Worm (Caenorhabditis elegans) whole organism, L4 larva: ENCODE data around the gene F40F8.1.
A peak's percentile ranks its signal among the peaks of the same experiment; 100 is the strongest.

Source experiments
- F10B5.3 ChIP-seq: sonication (generic microtip); optimal IDR thresholded peaks from 2 replicates; lab custom pipeline; 2016; ENCODE audit warnings: mild to moderate bottlenecking, missing genetic modification characterization, missing compliant biosample characterization
- F26F4.8 ChIP-seq: fragments of 200-800 bp; sonication (Bioruptor generic); conservative IDR thresholded peaks from 2 replicates; pipeline ENCODE4 v1.3.6; 2022; ENCODE audit warnings: missing genetic modification characterization, missing compliant biosample characterization
- F44E2.7 ChIP-seq: fragments of 200-800 bp; sonication (Bioruptor generic); IDR thresholded peaks from 2 replicates; pipeline ENCODE4 v2.1.2; 2022; ENCODE audit warnings: missing genetic modification characterization, missing compliant biosample characterization
- T26A8.4 ChIP-seq: fragments of 200-800 bp; sonication (Bioruptor generic); IDR thresholded peaks from 2 replicates; pipeline ENCODE4 v1.3.6; 2022; ENCODE audit warnings: missing genetic modification characterization, missing compliant biosample characterization
- Y75B8A.6 ChIP-seq: fragments of 200-800 bp; sonication (Bioruptor generic); IDR thresholded peaks from 2 replicates; pipeline ENCODE4 v1.3.6; 2022; ENCODE audit warnings: missing genetic modification reagents, missing genetic modification characterization, missing compliant biosample characterization
- ZK546.5 ChIP-seq, 2 experiments: sonication (generic microtip); optimal IDR thresholded peaks; 2 replicates each; lab custom pipeline; 2017; ENCODE audit warnings: missing biosample characterization in 2 of 2, missing genetic modification characterization in 2 of 2
- aha-1 ChIP-seq: fragments of 150-350 bp; peaks from one replicate; lab custom pipeline; 2014; ENCODE audit warnings: missing biosample characterization, missing genetic modification characterization
- aly-2 ChIP-seq: sonication (generic microtip); optimal IDR thresholded peaks from 2 replicates; lab custom pipeline; 2018; ENCODE audit warnings: missing biosample characterization, missing genetic modification characterization
- ceh-28 ChIP-seq: fragments of 150-350 bp; optimal IDR thresholded peaks from 2 replicates; lab custom pipeline; 2014; ENCODE audit warnings: missing biosample characterization, missing genetic modification reagents, missing genetic modification characterization
- ceh-62 ChIP-seq: sonication (generic microtip); optimal IDR thresholded peaks from 2 replicates; lab custom pipeline; 2017; ENCODE audit warnings: missing biosample characterization, missing genetic modification characterization
- ces-1 ChIP-seq: fragments of 150-350 bp; sonication (generic microtip); optimal IDR thresholded peaks from 4 replicates; lab custom pipeline; 2014; ENCODE audit warnings: missing biosample characterization, missing genetic modification reagents, missing genetic modification characterization
- daf-12 ChIP-seq: fragments of 150-350 bp; optimal IDR thresholded peaks from 2 replicates; lab custom pipeline; 2014; ENCODE audit warnings: missing biosample characterization, missing genetic modification reagents, missing genetic modification characterization
- daf-8 ChIP-seq: fragments of 200-800 bp; sonication (Bioruptor generic); IDR thresholded peaks from 2 replicates; pipeline ENCODE4 v1.3.6; 2022; ENCODE audit warnings: missing genetic modification characterization, missing compliant biosample characterization
- dmd-9 ChIP-seq: fragments of 200-800 bp; sonication (Bioruptor generic); IDR thresholded peaks from 2 replicates; pipeline ENCODE4 v1.3.6; 2022; ENCODE audit warnings: missing genetic modification reagents, missing genetic modification characterization, missing compliant biosample characterization
- dve-1 ChIP-seq: sonication (generic microtip); optimal IDR thresholded peaks from 2 replicates; lab custom pipeline; 2017; ENCODE audit warnings: antibody characterized with exemption, mild to moderate bottlenecking, missing genetic modification characterization, missing compliant biosample characterization; ENCODE audit not compliant: insufficient read depth
- egl-43 ChIP-seq: fragments of 200-800 bp; sonication (Bioruptor generic); IDR thresholded peaks from 2 replicates; pipeline ENCODE4 v1.3.6; 2022; ENCODE audit warnings: missing genetic modification reagents, missing genetic modification characterization, missing compliant biosample characterization
- fkh-10 ChIP-seq: fragments of 150-350 bp; optimal IDR thresholded peaks from 2 replicates; lab custom pipeline; 2014; ENCODE audit warnings: missing biosample characterization, missing genetic modification reagents, missing genetic modification characterization
- gei-8 ChIP-seq: fragments of 200-800 bp; sonication (Bioruptor generic); optimal IDR thresholded peaks from 2 replicates; lab custom pipeline; 2018; ENCODE audit warnings: mild to moderate bottlenecking, missing genetic modification characterization, missing compliant biosample characterization
- hlh-30 ChIP-seq: sonication (generic microtip); optimal IDR thresholded peaks from 2 replicates; lab custom pipeline; 2017; ENCODE audit warnings: antibody characterized with exemption, mild to moderate bottlenecking, missing genetic modification characterization, missing compliant biosample characterization; ENCODE audit not compliant: insufficient read depth
- hmg-1.1 ChIP-seq: fragments of 200-800 bp; sonication (Bioruptor generic); IDR thresholded peaks from 2 replicates; pipeline ENCODE4 v1.3.6; 2022; ENCODE audit warnings: missing genetic modification reagents, missing genetic modification characterization, missing compliant biosample characterization
- jun-1 ChIP-seq: fragments of 150-350 bp; optimal IDR thresholded peaks from 2 replicates; lab custom pipeline; 2014; ENCODE audit warnings: missing biosample characterization, missing genetic modification reagents, missing genetic modification characterization
- lin-1 ChIP-seq: fragments of 200-800 bp; sonication (Bioruptor generic); IDR thresholded peaks from 2 replicates; pipeline ENCODE4 v1.3.6; 2022; ENCODE audit warnings: missing genetic modification reagents, missing genetic modification characterization, missing compliant biosample characterization
- lin-15B ChIP-seq: fragments of 150-350 bp; sonication (generic microtip); optimal IDR thresholded peaks from 3 replicates; lab custom pipeline; 2014; ENCODE audit warnings: missing biosample characterization, missing genetic modification characterization
- lin-29 ChIP-seq: fragments of 200-800 bp; sonication (Bioruptor generic); IDR thresholded peaks from 2 replicates; pipeline ENCODE4 v1.3.6; 2022; ENCODE audit warnings: missing genetic modification reagents, missing genetic modification characterization, missing compliant biosample characterization
- lin-38 ChIP-seq: fragments of 200-800 bp; sonication (Bioruptor generic); IDR thresholded peaks from 2 replicates; pipeline ENCODE4 v1.3.6; 2022; ENCODE audit warnings: missing genetic modification reagents, missing genetic modification characterization, missing compliant biosample characterization
- lin-39 ChIP-seq: fragments of 150-350 bp; optimal IDR thresholded peaks from 2 replicates; lab custom pipeline; 2014; ENCODE audit warnings: missing biosample characterization, missing genetic modification reagents, missing genetic modification characterization
- lir-3 ChIP-seq: sonication (generic microtip); optimal IDR thresholded peaks from 2 replicates; lab custom pipeline; 2016; ENCODE audit warnings: mild to moderate bottlenecking, missing genetic modification characterization, missing compliant biosample characterization
- mdl-1 ChIP-seq, 2 experiments: fragments of 150-350 bp in 1 of 2; sonication (generic microtip) in 1 of 2; optimal IDR thresholded peaks; 2 replicates each; lab custom pipeline; 2014 to 2017; ENCODE audit warnings: missing biosample characterization in 2 of 2, missing genetic modification characterization in 2 of 2
- mdt-29 ChIP-seq: fragments of 200-800 bp; sonication (Bioruptor generic); IDR thresholded peaks from 2 replicates; pipeline ENCODE4 v1.3.6; 2022; ENCODE audit warnings: missing genetic modification reagents, missing genetic modification characterization, missing compliant biosample characterization
- mep-1 ChIP-seq: fragments of 150-350 bp; sonication (generic microtip); optimal IDR thresholded peaks from 3 replicates; lab custom pipeline; 2014; ENCODE audit warnings: missing biosample characterization, missing genetic modification characterization
- mxl-2 ChIP-seq: fragments of 200-800 bp; sonication (Bioruptor generic); conservative IDR thresholded peaks from 2 replicates; pipeline ENCODE4 v1.3.6; 2022; ENCODE audit warnings: missing genetic modification reagents, missing genetic modification characterization, missing compliant biosample characterization
- mxl-3 ChIP-seq: fragments of 200-800 bp; sonication (Bioruptor generic); optimal IDR thresholded peaks from 2 replicates; lab custom pipeline; 2018; ENCODE audit warnings: mild to moderate bottlenecking, missing genetic modification characterization, missing compliant biosample characterization
- nhr-102 ChIP-seq: sonication (generic microtip); optimal IDR thresholded peaks from 2 replicates; lab custom pipeline; 2016; ENCODE audit warnings: mild to moderate bottlenecking, missing genetic modification characterization, moderate library complexity, missing compliant biosample characterization
- nhr-41 ChIP-seq: fragments of 200-800 bp; sonication (Bioruptor generic); IDR thresholded peaks from 2 replicates; pipeline ENCODE4 v1.3.6; 2022; ENCODE audit warnings: missing genetic modification reagents, missing genetic modification characterization, missing compliant biosample characterization
- nhr-48 ChIP-seq: sonication (generic microtip); optimal IDR thresholded peaks from 2 replicates; lab custom pipeline; 2016; ENCODE audit warnings: mild to moderate bottlenecking, missing genetic modification characterization, missing compliant biosample characterization
- nhr-77 ChIP-seq: fragments of 150-350 bp; optimal IDR thresholded peaks from 2 replicates; lab custom pipeline; 2014; ENCODE audit warnings: missing biosample characterization, missing genetic modification characterization
- pha-4 ChIP-seq, 2 experiments: fragments of 150-350 bp in 1 of 2; fragments of 200-800 bp in 1 of 2; sonication (Bioruptor generic) in 1 of 2; IDR thresholded peaks in 1 of 2; optimal IDR thresholded peaks in 1 of 2; 2 replicates each; pipeline versions ENCODE4 v1.3.6 to Lab custom; 2014 to 2022; ENCODE audit warnings: missing genetic modification characterization in 2 of 2, missing genetic modification reagents in 2 of 2, missing biosample characterization in 1 of 2, missing compliant biosample characterization in 1 of 2
- php-3 ChIP-seq: fragments of 200-800 bp; sonication (Bioruptor generic); IDR thresholded peaks from 2 replicates; pipeline ENCODE4 v1.3.6; 2022; ENCODE audit warnings: missing genetic modification reagents, missing genetic modification characterization, missing compliant biosample characterization
- saeg-2 ChIP-seq: fragments of 200-800 bp; sonication (Bioruptor generic); IDR thresholded peaks from 2 replicates; pipeline ENCODE4 v1.3.6; 2022; ENCODE audit warnings: missing genetic modification reagents, missing genetic modification characterization, missing compliant biosample characterization
- set-16 ChIP-seq: fragments of 200-800 bp; sonication (Bioruptor generic); IDR thresholded peaks from 2 replicates; pipeline ENCODE4 v1.3.6; 2022; ENCODE audit warnings: missing genetic modification reagents, missing genetic modification characterization, missing compliant biosample characterization
- snpc-1.2 ChIP-seq: fragments of 200-800 bp; sonication (Bioruptor generic); IDR thresholded peaks from 2 replicates; pipeline ENCODE4 v1.3.6; 2022; ENCODE audit warnings: missing genetic modification reagents, missing genetic modification characterization, missing compliant biosample characterization
- tra-1 ChIP-seq: fragments of 200-800 bp; sonication (Bioruptor generic); IDR thresholded peaks from 2 replicates; pipeline ENCODE4 v1.3.6; 2022; ENCODE audit warnings: missing genetic modification reagents, missing genetic modification characterization, missing compliant biosample characterization
- unc-62 ChIP-seq, 3 experiments: fragments of 150-350 bp in 1 of 3; sonication (generic microtip); optimal IDR thresholded peaks in 2 of 3; peaks in 1 of 3; 1 replicate in 1 of 3; 2 replicates in 2 of 3; lab custom pipeline; 2014 to 2017; ENCODE audit warnings: missing biosample characterization in 3 of 3, missing genetic modification characterization in 3 of 3, missing genetic modification reagents in 3 of 3, missing genotype in 1 of 3
- vab-7 ChIP-seq: fragments of 200-800 bp; sonication (Bioruptor generic); IDR thresholded peaks from 2 replicates; pipeline ENCODE4 v1.3.6; 2022; ENCODE audit warnings: missing genetic modification reagents, missing genetic modification characterization, missing compliant biosample characterization
- zfp-2 ChIP-seq: sonication (generic microtip); optimal IDR thresholded peaks from 2 replicates; lab custom pipeline; 2016; ENCODE audit warnings: mild to moderate bottlenecking, missing genetic modification characterization, missing compliant biosample characterization
- zip-2 ChIP-seq: fragments of 150-350 bp; optimal IDR thresholded peaks from 2 replicates; lab custom pipeline; 2014; ENCODE audit warnings: missing biosample characterization, missing genetic modification characterization

F40F8.1 gene

ce11 chrII:11142571-11142970 is 15.1 kb downstream of the F40F8.1 start, which contains the start of gene arrd-6:
Gene arrd-6, plus strand, starts transcription at chrII:11142739.
- no peak for TF ChIP-seq set-16 (GFP tag; lab: Robert Waterston, UW)
- peak; percentile 56 for TF ChIP-seq aha-1
- peak; percentile 2 for TF ChIP-seq hlh-30 (tag; lab: Kevin White, UChicago)
- no peak for TF ChIP-seq mxl-2
- no peak for TF ChIP-seq lir-3
- TF ChIP-seq mdl-1 (tag; optimal IDR thresholded peaks at IDR 0.05; lab: Kevin White, UChicago), result peak in 1 of 2 experiments; percentile 11
- 0 out of 2 replicates have a peak, but pooled peaks have one; percentile 34 for TF ChIP-seq vab-7 (GFP tag; lab: Robert Waterston, UW)
- TF ChIP-seq unc-62 (GFP tag; optimal IDR thresholded peaks at IDR 0.05 in 1 of 2; lab: Kevin White, UChicago), result peak in 1 of 2 experiments; percentile 98
- no peak for TF ChIP-seq unc-62 (tag; optimal IDR thresholded peaks at IDR 0.05; lab: Kevin White, UChicago)
- no peak for TF ChIP-seq Y75B8A.6 (GFP tag; lab: Robert Waterston, UW)

- TF ChIP-seq aly-2 (tag; lab: Kevin White, UChicago) (no peak), daf-8 (GFP tag; lab: Robert Waterston, UW) (0 out of 2 replicates have a peak, but pooled peaks have one; percentile 65), Y75B8A.6 (GFP tag; lab: Robert Waterston, UW) (peak; percentile 23; the same call in 1 of the 2 replicates), lin-39 (tag; lab: Kevin White, UChicago) (no peak), nhr-77 (tag; lab: Kevin White, UChicago) (peak; percentile 98), lin-29 (GFP tag; lab: Robert Waterston, UW) (no peak), zfp-2 (tag; lab: Kevin White, UChicago) (no peak), saeg-2 (GFP tag; lab: Robert Waterston, UW) (peak; percentile 80), daf-12 (no peak), lin-38 (GFP tag; lab: Robert Waterston, UW) (peak; percentile 73), php-3 (peak; percentile 86), F26F4.8 (GFP tag; lab: Robert Waterston, UW) (0 out of 2 replicates have a peak, but pooled peaks have one; percentile 40), mxl-3 (no peak), T26A8.4 (GFP tag; lab: Robert Waterston, UW) (peak; percentile 91), jun-1 (peak; percentile 43), egl-43 (GFP tag; lab: Robert Waterston, UW) (peak; percentile 75), F10B5.3 (tag; lab: Kevin White, UChicago) (no peak), F44E2.7 (GFP tag; lab: Robert Waterston, UW) (no peak), ZK546.5 (tag; optimal IDR thresholded peaks at IDR 0.05; lab: Kevin White, UChicago) (no peak), dve-1 (tag; lab: Kevin White, UChicago) (peak; percentile 69), lin-15B (tag; lab: Kevin White, UChicago) (no peak), ces-1 (no peak), ceh-62 (tag; lab: Kevin White, UChicago) (no peak), snpc-1.2 (GFP tag; lab: Robert Waterston, UW) (0 out of 2 replicates have a peak, but pooled peaks have one; percentile 31), fkh-10 (GFP tag; lab: Kevin White, UChicago) (no peak), mdt-29 (0 out of 2 replicates have a peak, but pooled peaks have one; percentile 11), pha-4 (GFP tag; IDR thresholded peaks at IDR 0.05; lab: Robert Waterston, UW) (no peak; the same call in 1 of the 2 replicates), pha-4 (tag; optimal IDR thresholded peaks at IDR 0.05; lab: Kevin White, UChicago) (no peak), lin-1 (no peak), nhr-102 (tag; lab: Kevin White, UChicago) (peak; percentile 88), vab-7 (GFP tag; lab: Robert Waterston, UW) (no peak), tra-1 (GFP tag; lab: Robert Waterston, UW) (peak; percentile 66; the same call in 1 of the 2 replicates), ceh-28 (tag; lab: Kevin White, UChicago) (no peak), mep-1 (peak; percentile 79), gei-8 (GFP tag; lab: Kevin White, UChicago) (peak; percentile 36), dmd-9 (no peak), set-16 (GFP tag; lab: Robert Waterston, UW) (no peak), hmg-1.1 (GFP tag; lab: Robert Waterston, UW) (no peak), zip-2 (tag; lab: Kevin White, UChicago) (peak; percentile 7), nhr-48 (tag; lab: Kevin White, UChicago) (peak; percentile 73), nhr-41 (GFP tag; lab: Robert Waterston, UW) (peak; percentile 57)
Observed at ce11 chrII:11149866-11150685, 22.6 kb downstream of the F40F8.1 start.
